Worm (Caenorhabditis elegans) whole organism, mixed stage, embryonic: ENCODE data around the gene srd-18.

Experiments used
- M03D4.4 ChIP-seq: sonication (generic microtip); optimal IDR thresholded peaks from 2 replicates; lab custom pipeline; 2017; ENCODE audit warnings: mild to moderate bottlenecking, missing genetic modification characterization, missing compliant biosample characterization
- bed-3 ChIP-seq: fragments of 200-800 bp; sonication (Bioruptor generic); optimal IDR thresholded peaks from 3 replicates; lab custom pipeline; 2018; ENCODE audit warnings: mild to moderate bottlenecking, missing genetic modification characterization, moderate library complexity, missing compliant biosample characterization
- blmp-1 ChIP-seq: fragments of 150-350 bp; optimal IDR thresholded peaks from 2 replicates; lab custom pipeline; 2014; ENCODE audit warnings: missing biosample characterization, missing genetic modification characterization
- ceh-39 ChIP-seq: fragments of 150-350 bp; optimal IDR thresholded peaks from 2 replicates; lab custom pipeline; 2014; ENCODE audit warnings: missing biosample characterization, missing genetic modification characterization
- ceh-43 ChIP-seq: fragments of 200-800 bp; sonication (Bioruptor generic); optimal IDR thresholded peaks from 2 replicates; lab custom pipeline; 2018; ENCODE audit warnings: mild to moderate bottlenecking, missing genetic modification characterization, moderate library complexity, missing compliant biosample characterization
- ceh-83 ChIP-seq: fragments of 200-800 bp; sonication (Bioruptor generic); optimal IDR thresholded peaks from 2 replicates; lab custom pipeline; 2018; ENCODE audit warnings: mild to moderate bottlenecking, missing genetic modification characterization, missing compliant biosample characterization
- ces-1 ChIP-seq: fragments of 150-350 bp; optimal IDR thresholded peaks from 2 replicates; lab custom pipeline; 2014; ENCODE audit warnings: missing biosample characterization, missing genetic modification reagents, missing genetic modification characterization
- cnd-1 ChIP-seq: fragments of 200-800 bp; sonication (Bioruptor generic); optimal IDR thresholded peaks from 2 replicates; lab custom pipeline; 2018; ENCODE audit warnings: mild to moderate bottlenecking, missing genetic modification characterization, missing compliant biosample characterization
- drap-1 ChIP-seq: fragments of 200-800 bp; sonication (Bioruptor generic); optimal IDR thresholded peaks from 3 replicates; lab custom pipeline; 2018; ENCODE audit warnings: mild to moderate bottlenecking, missing genetic modification characterization, missing compliant biosample characterization
- elt-1 ChIP-seq: sonication (generic microtip); optimal IDR thresholded peaks from 2 replicates; lab custom pipeline; 2017; ENCODE audit warnings: missing genetic modification characterization, mild to moderate bottlenecking, missing compliant biosample characterization, antibody characterized with exemption, moderate library complexity, borderline replicate concordance; ENCODE audit not compliant: insufficient read depth
- elt-3 ChIP-seq: fragments of 150-350 bp; optimal IDR thresholded peaks from 2 replicates; lab custom pipeline; 2014; ENCODE audit warnings: missing biosample characterization, missing genetic modification characterization
- flh-1 ChIP-seq: fragments of 200-800 bp; sonication (Bioruptor generic); optimal IDR thresholded peaks from 2 replicates; lab custom pipeline; 2018; ENCODE audit warnings: mild to moderate bottlenecking, missing genetic modification characterization, moderate library complexity, missing compliant biosample characterization
- ham-2 ChIP-seq: fragments of 200-800 bp; sonication (Bioruptor generic); optimal IDR thresholded peaks from 2 replicates; lab custom pipeline; 2018; ENCODE audit warnings: mild to moderate bottlenecking, missing genetic modification characterization, missing compliant biosample characterization
- hlh-1 ChIP-seq: fragments of 150-350 bp; optimal IDR thresholded peaks from 2 replicates; lab custom pipeline; 2014; ENCODE audit warnings: missing biosample characterization, missing genetic modification reagents, missing genetic modification characterization
- lin-13 ChIP-seq: fragments of 150-350 bp; optimal IDR thresholded peaks from 2 replicates; lab custom pipeline; 2014; ENCODE audit warnings: missing biosample characterization, missing genetic modification characterization
- lin-32 ChIP-seq: fragments of 200-800 bp; sonication (Bioruptor generic); optimal IDR thresholded peaks from 2 replicates; lab custom pipeline; 2018; ENCODE audit warnings: mild to moderate bottlenecking, missing genetic modification characterization, missing compliant biosample characterization
- lsy-2 ChIP-seq: fragments of 150-350 bp; optimal IDR thresholded peaks from 2 replicates; lab custom pipeline; 2014; ENCODE audit warnings: missing biosample characterization, missing genetic modification characterization
- mab-5 ChIP-seq: fragments of 150-350 bp; optimal IDR thresholded peaks from 2 replicates; lab custom pipeline; 2014; ENCODE audit warnings: missing biosample characterization, missing genetic modification characterization
- mls-2 ChIP-seq: sonication (generic microtip); optimal IDR thresholded peaks from 2 replicates; lab custom pipeline; 2016; ENCODE audit warnings: mild to moderate bottlenecking, missing genetic modification characterization, moderate library complexity, missing compliant biosample characterization
- nhr-12 ChIP-seq: fragments of 150-350 bp; optimal IDR thresholded peaks from 2 replicates; lab custom pipeline; 2014; ENCODE audit warnings: missing biosample characterization, missing genetic modification characterization
- nhr-2 ChIP-seq: fragments of 150-350 bp; optimal IDR thresholded peaks from 2 replicates; lab custom pipeline; 2014; ENCODE audit warnings: missing biosample characterization, missing genetic modification characterization
- nhr-237 ChIP-seq: fragments of 150-350 bp; optimal IDR thresholded peaks from 2 replicates; lab custom pipeline; 2014; ENCODE audit warnings: missing biosample characterization, missing genetic modification characterization
- nhr-28 ChIP-seq: fragments of 150-350 bp; optimal IDR thresholded peaks from 2 replicates; lab custom pipeline; 2014; ENCODE audit warnings: missing biosample characterization, missing genetic modification characterization
- nhr-76 ChIP-seq: sonication (generic microtip); optimal IDR thresholded peaks from 2 replicates; lab custom pipeline; 2017; ENCODE audit warnings: missing biosample characterization, missing genetic modification characterization
- pha-4 ChIP-seq: fragments of 150-350 bp; optimal IDR thresholded peaks from 2 replicates; lab custom pipeline; 2018; ENCODE audit warnings: missing biosample characterization, missing genetic modification reagents, missing genetic modification characterization
- sem-2 ChIP-seq: fragments of 200-800 bp; sonication (Bioruptor generic); optimal IDR thresholded peaks from 2 replicates; lab custom pipeline; 2018; ENCODE audit warnings: mild to moderate bottlenecking, missing genetic modification characterization, missing compliant biosample characterization
- snpc-4 ChIP-seq: fragments of 150-350 bp; optimal IDR thresholded peaks from 2 replicates; lab custom pipeline; 2014; ENCODE audit warnings: missing biosample characterization, missing genetic modification characterization
- sptf-1 ChIP-seq: sonication (generic microtip); optimal IDR thresholded peaks from 2 replicates; lab custom pipeline; 2017; ENCODE audit warnings: mild to moderate bottlenecking, missing genetic modification characterization, moderate library complexity, missing compliant biosample characterization
- tbx-8 ChIP-seq: fragments of 200-800 bp; sonication (Bioruptor generic); optimal IDR thresholded peaks from 2 replicates; lab custom pipeline; 2018; ENCODE audit warnings: mild to moderate bottlenecking, missing genetic modification characterization, moderate library complexity, missing compliant biosample characterization
- unc-120 ChIP-seq: sonication (generic microtip); optimal IDR thresholded peaks from 2 replicates; lab custom pipeline; 2017; ENCODE audit warnings: missing genetic modification characterization, missing compliant biosample characterization; ENCODE audit not compliant: poor library complexity, severe bottlenecking
- unc-39 ChIP-seq: fragments of 150-350 bp; optimal IDR thresholded peaks from 2 replicates; lab custom pipeline; 2014; ENCODE audit warnings: missing biosample characterization, missing genetic modification characterization
- unc-62 ChIP-seq: fragments of 150-350 bp; optimal IDR thresholded peaks from 2 replicates; lab custom pipeline; 2014; ENCODE audit warnings: missing biosample characterization, missing genetic modification reagents, missing genetic modification characterization
- zip-8 ChIP-seq: fragments of 150-350 bp; optimal IDR thresholded peaks from 2 replicates; lab custom pipeline; 2014; ENCODE audit warnings: missing biosample characterization, missing genetic modification characterization
- ztf-11 ChIP-seq: fragments of 150-350 bp; optimal IDR thresholded peaks from 2 replicates; lab custom pipeline; 2014; ENCODE audit warnings: missing biosample characterization, missing genetic modification characterization

Gene srd-18

ce11 chrV:13393333-13393803 lies 33.3 kb downstream of the srd-18 start:
- TF ChIP-seq drap-1 (peak; percentile 19), ces-1 (GFP tag; lab: Kevin White, UChicago) (peak; percentile 12), hlh-1 (tag; lab: Kevin White, UChicago) (peak; percentile 86), nhr-12 (no peak), unc-120 (tag; lab: Kevin White, UChicago) (peak; percentile 91), pha-4 (tag; lab: Kevin White, UChicago) (no peak), tbx-8 (GFP tag; lab: Kevin White, UChicago) (no peak), ceh-43 (GFP tag; lab: Kevin White, UChicago) (no peak), sptf-1 (tag; lab: Kevin White, UChicago) (peak; percentile 46), nhr-237 (tag; lab: Kevin White, UChicago) (no peak), lsy-2 (no peak), ztf-11 (tag; lab: Kevin White, UChicago) (no peak), nhr-2 (tag; lab: Kevin White, UChicago) (no peak), mab-5 (tag; lab: Kevin White, UChicago) (no peak), mls-2 (tag; lab: Kevin White, UChicago) (no peak), unc-62 (GFP tag; lab: Kevin White, UChicago) (peak; percentile 17), flh-1 (GFP tag; lab: Kevin White, UChicago) (peak; percentile 39), lin-32 (GFP tag; lab: Kevin White, UChicago) (no peak), ceh-83 (GFP tag; lab: Kevin White, UChicago) (no peak), nhr-76 (tag; lab: Kevin White, UChicago) (no peak), zip-8 (tag; lab: Kevin White, UChicago) (peak; percentile 8), M03D4.4 (tag; lab: Kevin White, UChicago) (peak; percentile 52), bed-3 (no peak), snpc-4 (no peak), ham-2 (GFP tag; lab: Kevin White, UChicago) (peak; percentile 61), lin-13 (tag; lab: Kevin White, UChicago) (no peak), elt-1 (tag; lab: Kevin White, UChicago) (peak; percentile 32), nhr-28 (tag; lab: Kevin White, UChicago) (no peak), ceh-39 (tag; lab: Kevin White, UChicago) (no peak), cnd-1 (tag; lab: Kevin White, UChicago) (peak; percentile 42), elt-3 (tag; lab: Kevin White, UChicago) (no peak), unc-39 (no peak), sem-2 (GFP tag; lab: Kevin White, UChicago) (no peak)
- TF ChIP-seq, all 35 proteins: peak for 12

ce11 chrV:13391378-13392258 lies 35.0 kb downstream of the srd-18 start, which contains the start of gene somi-1:
Gene somi-1, minus strand, starts transcription at chrV:13391395.
- TF ChIP-seq unc-120 (tag; lab: Kevin White, UChicago) (peak; percentile 26), blmp-1 (peak; percentile 88), ceh-83 (GFP tag; lab: Kevin White, UChicago) (no peak), drap-1 (no peak), ces-1 (GFP tag; lab: Kevin White, UChicago) (peak; percentile 97)

- TF ChIP-seq ham-2 (GFP tag; lab: Kevin White, UChicago), result peak; percentile 22
- TF ChIP-seq lsy-2, result peak; percentile 16
- no peak for TF ChIP-seq sptf-1 (tag; lab: Kevin White, UChicago)
Observed at ce11 chrV:13390936-13391335, 35.7 kb downstream of the srd-18 start.
